Worm (Caenorhabditis elegans): ENCODE results near the gene nspg-11.
"Not testable (repeated sequence)": the region's sequence is repeated elsewhere in the genome, so short reads cannot be mapped to it uniquely, and the experiment has no call there.

DNA sequence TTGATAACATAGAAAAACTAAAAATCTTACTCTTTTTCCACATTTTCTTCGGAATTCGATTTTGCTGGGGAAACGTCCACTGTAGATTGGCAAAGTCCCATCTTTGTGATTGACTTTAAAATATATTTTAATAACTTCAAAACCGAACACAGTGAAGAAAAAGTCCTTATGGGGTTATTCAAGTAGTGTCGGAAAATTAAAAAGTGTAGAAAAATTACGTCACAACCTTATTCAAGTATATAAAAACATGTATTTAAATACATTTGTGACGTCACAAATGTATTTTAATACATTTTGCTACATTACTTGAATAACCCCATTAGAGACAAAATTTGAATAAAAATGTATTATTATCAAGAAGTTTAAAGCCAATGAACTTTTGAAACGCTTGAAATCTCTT lies 11.1 kb downstream of the nspg-11 start, which contains the start of gene F49C12.7:
- not testable (repeated sequence) for TF ChIP-seq lin-35 (GFP tag; optimal IDR thresholded peaks at IDR 0.05); mcd-1 (GFP tag; IDR thresholded peaks at IDR 0.05); Y56A3A.18 (GFP tag; IDR thresholded peaks at IDR 0.05); rpc-1 (optimal IDR thresholded peaks at IDR 0.05); rpc-1 (tag; optimal IDR thresholded peaks at IDR 0.05); ceh-27 (GFP tag; optimal IDR thresholded peaks at IDR 0.05); hmg-20 (GFP tag; IDR thresholded peaks at IDR 0.05); ztf-25 (GFP tag; IDR thresholded peaks at IDR 0.05); F49E8.2 (tag; optimal IDR thresholded peaks at IDR 0.05; ENCODE audit: insufficient read depth); hlh-12 (tag; optimal IDR thresholded peaks at IDR 0.05); madf-6 (GFP tag; IDR thresholded peaks at IDR 0.05); efl-1 (GFP tag; optimal IDR thresholded peaks at IDR 0.05); snpc-4 (GFP tag; optimal IDR thresholded peaks at IDR 0.05); snpc-4 (tag; optimal IDR thresholded peaks at IDR 0.05); cebp-2 (GFP tag; IDR thresholded peaks at IDR 0.05)

Measured in whole organism, young adult.